Worm (Caenorhabditis elegans): ENCODE results near the gene idpc-1.

ce11 chrIII:11465394-11465948 is 38.5 kb downstream of the idpc-1 start:
- TF ChIP-seq C06A6.2 (GFP tag; conservative IDR thresholded peaks at IDR 0.05): no peak
- no peak for TF ChIP-seq hlh-26 (GFP tag; conservative IDR thresholded peaks at IDR 0.05)
- TF ChIP-seq B0261.1 (tag; optimal IDR thresholded peaks at IDR 0.05): no peak
- TF ChIP-seq K12H6.12 (tag; optimal IDR thresholded peaks at IDR 0.05): no peak
- no peak for TF ChIP-seq efl-1 (GFP tag; optimal IDR thresholded peaks at IDR 0.05)
- no peak for TF ChIP-seq F10E7.11 (tag; optimal IDR thresholded peaks at IDR 0.05)
- TF ChIP-seq fkh-3 (tag; optimal IDR thresholded peaks at IDR 0.05): no peak
- TF ChIP-seq cebp-1 (GFP tag; IDR thresholded peaks at IDR 0.05): no peak
- TF ChIP-seq cebp-1 (tag; optimal IDR thresholded peaks at IDR 0.05): no peak
